Worm (Caenorhabditis elegans): Measurements from ENCODE around the gene str-5.

DNA sequence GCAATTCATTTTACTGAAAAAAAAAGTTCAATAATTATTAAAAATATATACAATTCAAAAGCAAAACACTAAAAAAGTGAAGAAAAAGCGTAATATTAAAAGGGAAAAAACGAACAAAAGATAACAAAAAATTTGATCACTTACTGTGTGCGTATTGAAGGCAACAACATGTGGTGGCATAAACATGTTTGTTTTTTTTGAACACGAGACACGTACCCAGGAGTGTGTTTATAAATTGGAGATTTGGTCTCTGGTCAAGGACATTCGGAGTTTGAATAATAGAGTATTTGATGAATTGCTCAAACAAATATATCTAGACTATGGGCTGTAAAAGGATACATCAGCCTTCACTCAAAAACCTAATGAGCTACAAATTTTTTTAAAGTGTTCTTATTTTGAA, 37.4 kb upstream of the str-5 start:
- TF ChIP-seq elt-3 (tag; optimal IDR thresholded peaks at IDR 0.05) (no peak), nhr-25 (tag; optimal IDR thresholded peaks at IDR 0.05) (no peak), skn-1 (tag; optimal IDR thresholded peaks at IDR 0.05) (no peak), egl-27 (tag; optimal IDR thresholded peaks at IDR 0.05) (no peak), ama-1 (optimal IDR thresholded peaks at IDR 0.05) (no peak), mdl-1 (tag; optimal IDR thresholded peaks at IDR 0.05) (no peak), fkh-10 (GFP tag; optimal IDR thresholded peaks at IDR 0.05) (no peak), R02D3.7 (tag; optimal IDR thresholded peaks at IDR 0.05) (no peak)

Data from whole organism, L3 larva.